Fruit fly (Drosophila melanogaster) whole organism, embryonic: Measurements from ENCODE around the gene CG17744.
A peak's percentile ranks its signal among the peaks of the same experiment; 100 is the strongest.

Source experiments
- B-H2 ChIP-seq: fragments of 200-800 bp; sonication (Bioruptor generic); optimal IDR thresholded peaks from 2 replicates; lab custom pipeline; 2018; ENCODE audit warnings: missing biosample characterization, mild to moderate bottlenecking, missing genetic modification characterization
- Bgb ChIP-seq: fragments of 200-800 bp; sonication (Bioruptor generic); IDR thresholded peaks from 2 replicates; pipeline ENCODE4 v1.3.6; 2022; ENCODE audit warnings: missing biosample characterization, missing genetic modification characterization; ENCODE audit not compliant: partially characterized antibody
- BtbVII ChIP-seq: fragments of 200-800 bp; sonication (Bioruptor generic); optimal IDR thresholded peaks from 3 replicates; lab custom pipeline; 2017; ENCODE audit warnings: missing biosample characterization, mild to moderate bottlenecking, missing genetic modification characterization
- CG11456 ChIP-seq: fragments of 200-800 bp; sonication (Bioruptor generic); IDR thresholded peaks from 3 replicates; pipeline ENCODE4 v1.3.6; 2022; ENCODE audit warnings: missing biosample characterization, missing genetic modification characterization
- CG13296 ChIP-seq: fragments of 200-800 bp; sonication (Bioruptor generic); optimal IDR thresholded peaks from 3 replicates; lab custom pipeline; 2018; ENCODE audit warnings: missing biosample characterization, mild to moderate bottlenecking, missing genetic modification characterization
- CG13775 ChIP-seq: fragments of 200-800 bp; sonication (Bioruptor generic); optimal IDR thresholded peaks from 3 replicates; lab custom pipeline; 2017; ENCODE audit warnings: missing biosample characterization, mild to moderate bottlenecking, missing genetic modification characterization
- CG16779 ChIP-seq: fragments of 200-800 bp; sonication (Bioruptor generic); IDR thresholded peaks from 2 replicates; pipeline ENCODE4 v1.3.6; 2022; ENCODE audit warnings: missing biosample characterization, missing genetic modification characterization
- CG16813 ChIP-seq: fragments of 200-800 bp; sonication (Bioruptor generic); IDR thresholded peaks from 3 replicates; pipeline ENCODE4 v1.3.6; 2022; ENCODE audit warnings: missing biosample characterization, missing genetic modification characterization; ENCODE audit not compliant: partially characterized antibody
- CG16815 ChIP-seq: fragments of 200-800 bp; sonication (Bioruptor generic); optimal IDR thresholded peaks from 3 replicates; lab custom pipeline; 2017; ENCODE audit warnings: missing biosample characterization, mild to moderate bottlenecking, missing genetic modification characterization
- CG2129 ChIP-seq: fragments of 200-800 bp; sonication (Bioruptor generic); IDR thresholded peaks from 2 replicates; pipeline ENCODE4 v1.3.6; 2022; ENCODE audit warnings: missing biosample characterization, missing genetic modification characterization; ENCODE audit not compliant: partially characterized antibody
- CG31224 ChIP-seq: fragments of 200-800 bp; sonication (Bioruptor generic); IDR thresholded peaks from 2 replicates; pipeline ENCODE4 v1.3.6; 2022; ENCODE audit warnings: missing biosample characterization, missing genetic modification characterization
- CG31365 ChIP-seq: fragments of 200-800 bp; sonication (Bioruptor generic); optimal IDR thresholded peaks from 2 replicates; lab custom pipeline; 2018; ENCODE audit warnings: missing biosample characterization, mild to moderate bottlenecking, missing genetic modification characterization
- CG33213 ChIP-seq: fragments of 200-800 bp; sonication (Bioruptor generic); optimal IDR thresholded peaks from 3 replicates; lab custom pipeline; 2016; ENCODE audit warnings: missing biosample characterization, missing genetic modification characterization
- CG33557 ChIP-seq: fragments of 200-800 bp; sonication (Bioruptor generic); optimal IDR thresholded peaks from 2 replicates; lab custom pipeline; 2019; ENCODE audit warnings: missing biosample characterization, mild to moderate bottlenecking, missing genetic modification characterization, moderate library complexity
- CG5180 ChIP-seq: fragments of 200-800 bp; sonication (Bioruptor generic); optimal IDR thresholded peaks from 3 replicates; lab custom pipeline; 2017; ENCODE audit warnings: missing biosample characterization, missing genetic modification characterization, mild to moderate bottlenecking, moderate library complexity, missing genetic modification reagents
- CG6689 ChIP-seq: fragments of 200-800 bp; sonication (Bioruptor generic); IDR thresholded peaks from 2 replicates; pipeline ENCODE4 v1.3.6; 2022; ENCODE audit warnings: missing biosample characterization, missing genetic modification characterization
- CG6791 ChIP-seq: fragments of 200-800 bp; sonication (Bioruptor generic); IDR thresholded peaks from 3 replicates; pipeline ENCODE4 v1.3.6; 2022; ENCODE audit warnings: missing biosample characterization, missing genetic modification characterization; ENCODE audit not compliant: partially characterized antibody
- CG8478 ChIP-seq: fragments of >200 bp; optimal IDR thresholded peaks from 2 replicates; lab custom pipeline; 2018
- CG9437 ChIP-seq: fragments of 200-800 bp; sonication (Bioruptor generic); optimal IDR thresholded peaks from 2 replicates; lab custom pipeline; 2018; ENCODE audit warnings: missing biosample characterization, mild to moderate bottlenecking, missing genetic modification characterization
- Dip3 ChIP-seq: fragments of 200-800 bp; sonication (Bioruptor generic); optimal IDR thresholded peaks from 3 replicates; lab custom pipeline; 2016; ENCODE audit warnings: missing biosample characterization, missing genetic modification characterization
- H15 ChIP-seq: fragments of 200-800 bp; sonication (Bioruptor generic); IDR thresholded peaks from 3 replicates; pipeline ENCODE4 v1.3.6; 2022; ENCODE audit warnings: missing biosample characterization, missing genetic modification characterization
- HLHmδ ChIP-seq: fragments of 200-800 bp; sonication (Bioruptor generic); optimal IDR thresholded peaks from 2 replicates; lab custom pipeline; 2018; ENCODE audit warnings: missing biosample characterization, mild to moderate bottlenecking, missing genetic modification characterization, moderate library complexity
- Meics ChIP-seq: fragments of 200-800 bp; sonication (Bioruptor generic); optimal IDR thresholded peaks from 2 replicates; lab custom pipeline; 2017; ENCODE audit warnings: missing biosample characterization, mild to moderate bottlenecking, missing genetic modification characterization
- NK7.1 ChIP-seq: fragments of 200-800 bp; sonication (Bioruptor generic); optimal IDR thresholded peaks from 3 replicates; lab custom pipeline; 2016; ENCODE audit warnings: missing biosample characterization, missing genetic modification characterization
- Usf ChIP-seq: fragments of 200-800 bp; sonication (Bioruptor generic); optimal IDR thresholded peaks from 2 replicates; lab custom pipeline; 2017; ENCODE audit warnings: missing genotype, missing biosample characterization, missing genetic modification characterization
- amos ChIP-seq: fragments of 200-800 bp; sonication (Bioruptor generic); IDR thresholded peaks from 2 replicates; pipeline ENCODE4 v1.3.6; 2022; ENCODE audit warnings: missing biosample characterization, missing genetic modification characterization; ENCODE audit not compliant: partially characterized antibody
- ase ChIP-seq: fragments of 200-800 bp; sonication (Bioruptor generic); IDR thresholded peaks from 3 replicates; pipeline ENCODE4 v1.3.6; 2022; ENCODE audit warnings: missing biosample characterization, missing genetic modification characterization
- br ChIP-seq: fragments of >200 bp; optimal IDR thresholded peaks from 2 replicates; lab custom pipeline; 2017
- crp ChIP-seq, 2 experiments: fragments of 200-800 bp; sonication (Bioruptor generic); optimal IDR thresholded peaks; 2 replicates in 1 of 2; 3 replicates in 1 of 2; lab custom pipeline; 2017; ENCODE audit warnings: missing biosample characterization in 2 of 2, missing genetic modification characterization in 2 of 2, mild to moderate bottlenecking in 1 of 2, moderate library complexity in 1 of 2
- disco-r ChIP-seq: fragments of 200-800 bp; sonication (Bioruptor generic); optimal IDR thresholded peaks from 2 replicates; lab custom pipeline; 2016; ENCODE audit warnings: missing biosample characterization, missing genetic modification characterization
- dmrt11E ChIP-seq: fragments of 200-800 bp; sonication (Bioruptor generic); optimal IDR thresholded peaks from 3 replicates; lab custom pipeline; 2018; ENCODE audit warnings: missing biosample characterization, mild to moderate bottlenecking, missing genetic modification characterization, moderate library complexity
- esg ChIP-seq: fragments of 200-800 bp; sonication (Bioruptor generic); conservative IDR thresholded peaks from 2 replicates; pipeline ENCODE4 v1.3.6; 2022; ENCODE audit warnings: missing biosample characterization, missing genetic modification characterization
- ewg ChIP-seq: fragments of 200-800 bp; sonication (Bioruptor generic); optimal IDR thresholded peaks from 3 replicates; lab custom pipeline; 2017; ENCODE audit warnings: mild to moderate bottlenecking, missing biosample characterization, missing genetic modification reagents, missing genetic modification characterization
- fd3F ChIP-seq: fragments of 200-800 bp; sonication (Bioruptor generic); optimal IDR thresholded peaks from 2 replicates; lab custom pipeline; 2018; ENCODE audit warnings: missing biosample characterization, mild to moderate bottlenecking, missing genetic modification characterization, moderate library complexity
- fu2 ChIP-seq: fragments of 200-800 bp; sonication (Bioruptor generic); optimal IDR thresholded peaks from 2 replicates; lab custom pipeline; 2016; ENCODE audit warnings: missing biosample characterization, missing genetic modification characterization
- grn ChIP-seq: fragments of 200-800 bp; sonication (Bioruptor generic); optimal IDR thresholded peaks from 3 replicates; lab custom pipeline; 2017; ENCODE audit warnings: missing biosample characterization, missing genetic modification characterization
- ham ChIP-seq: fragments of 200-800 bp; sonication (Bioruptor generic); IDR thresholded peaks from 2 replicates; pipeline ENCODE4 v1.3.6; 2022; ENCODE audit warnings: missing biosample characterization, missing genetic modification characterization
- hth ChIP-seq: fragments of >200 bp; optimal IDR thresholded peaks from 2 replicates; lab custom pipeline; 2017; ENCODE audit warnings: inconsistent platforms
- kay ChIP-seq: fragments of 200-800 bp; sonication (Bioruptor generic); optimal IDR thresholded peaks from 2 replicates; lab custom pipeline; 2016; ENCODE audit warnings: missing biosample characterization, missing genetic modification characterization
- kni ChIP-seq: fragments of 200-800 bp; sonication (Bioruptor generic); optimal IDR thresholded peaks from 3 replicates; lab custom pipeline; 2017; ENCODE audit warnings: mild to moderate bottlenecking, missing biosample characterization, missing genetic modification reagents, missing genetic modification characterization
- lilli ChIP-seq: fragments of 200-800 bp; sonication (Bioruptor generic); optimal IDR thresholded peaks from 3 replicates; lab custom pipeline; 2016; ENCODE audit warnings: missing biosample characterization, missing genetic modification characterization
- lov ChIP-seq, 2 experiments: fragments of 200-800 bp in 1 of 2; fragments of >200 bp in 1 of 2; sonication (Bioruptor generic) in 1 of 2; IDR thresholded peaks in 1 of 2; optimal IDR thresholded peaks in 1 of 2; 2 replicates in 1 of 2; 3 replicates in 1 of 2; pipeline versions ENCODE4 v1.3.6 to Lab custom; 2017 to 2022; ENCODE audit warnings: missing biosample characterization in 1 of 2, missing genetic modification characterization in 1 of 2
- mirr ChIP-seq: fragments of 200-800 bp; sonication (Bioruptor generic); optimal IDR thresholded peaks from 3 replicates; lab custom pipeline; 2018; ENCODE audit warnings: missing biosample characterization, mild to moderate bottlenecking, missing genetic modification characterization
- org-1 ChIP-seq: fragments of 200-800 bp; sonication (Bioruptor generic); optimal IDR thresholded peaks from 2 replicates; lab custom pipeline; 2017; ENCODE audit warnings: missing biosample characterization, missing genetic modification characterization
- pnt ChIP-seq: fragments of 200-800 bp; sonication (Bioruptor generic); optimal IDR thresholded peaks from 3 replicates; lab custom pipeline; 2016; ENCODE audit warnings: missing biosample characterization, missing genetic modification characterization
- repo ChIP-seq: fragments of 200-800 bp; sonication (Bioruptor generic); optimal IDR thresholded peaks from 2 replicates; lab custom pipeline; 2016; ENCODE audit warnings: missing biosample characterization, missing genetic modification characterization
- sna ChIP-seq: fragments of 200-800 bp; sonication (Bioruptor generic); IDR thresholded peaks from 2 replicates; pipeline ENCODE4 v1.3.6; 2022; ENCODE audit warnings: missing biosample characterization, missing genetic modification characterization; ENCODE audit not compliant: partially characterized antibody
- sr ChIP-seq: fragments of 200-800 bp; sonication (Bioruptor generic); IDR thresholded peaks from 3 replicates; pipeline ENCODE4 v1.3.6; 2022; ENCODE audit warnings: missing biosample characterization, missing genetic modification characterization
- vfl ChIP-seq: fragments of 200-800 bp; sonication (Bioruptor generic); optimal IDR thresholded peaks from 2 replicates; lab custom pipeline; 2016; ENCODE audit warnings: missing biosample characterization, missing genetic modification characterization

The CG17744 gene

DNA sequence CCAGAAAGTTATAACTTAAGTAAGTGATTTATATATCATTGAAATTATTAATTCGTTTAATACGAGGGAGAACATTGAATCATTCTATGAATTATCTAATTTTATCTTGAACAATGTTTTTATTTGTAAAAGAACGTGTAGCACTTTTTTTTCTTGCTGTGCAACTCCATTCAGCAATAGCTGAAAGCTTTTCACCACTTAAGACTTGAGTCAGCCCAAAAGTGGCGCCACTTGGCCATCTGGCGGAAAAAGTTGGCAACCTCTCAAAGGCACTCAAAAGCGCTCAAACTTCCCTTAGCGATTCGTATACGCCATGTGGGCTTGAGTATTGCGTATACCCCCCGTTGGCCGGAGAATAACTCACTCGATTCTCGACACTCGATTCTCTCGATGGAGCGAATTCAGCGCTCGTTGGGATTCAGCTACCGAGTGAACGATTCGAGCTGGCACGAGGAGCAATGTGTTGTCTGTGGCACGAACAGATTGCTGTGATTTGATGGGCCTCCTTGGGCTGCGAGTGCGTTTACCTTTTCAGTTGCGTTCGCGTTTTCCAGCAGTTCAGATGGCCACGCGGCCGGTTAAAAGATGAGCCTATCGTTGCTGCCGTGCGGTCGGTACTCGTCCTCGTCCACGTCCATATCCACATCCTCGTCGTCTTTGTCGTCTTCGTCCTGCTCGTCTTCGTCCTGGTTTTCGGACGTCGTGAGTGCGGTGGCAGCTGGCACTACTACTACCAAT, 12.9 kb downstream of the CG17744 start (continued):
- no peak for TF ChIP-seq HLHmδ
- no peak for TF ChIP-seq kay (GFP tag; lab: Kevin White, UChicago)
- TF ChIP-seq fu2 = no peak
- TF ChIP-seq Bgb (GFP tag; lab: Robert Waterston, UW) = peak; percentile 70; the same call in 1 of the 2 replicates
- TF ChIP-seq Dip3 (GFP tag; lab: Kevin White, UChicago) = no peak
- no peak for TF ChIP-seq CG6689 (GFP tag; lab: Robert Waterston, UW)
- no peak for TF ChIP-seq crp (GFP tag; optimal IDR thresholded peaks at IDR 0.05; lab: Kevin White, UChicago)
- no peak for TF ChIP-seq CG16815
- no peak for TF ChIP-seq CG6791 (GFP tag; lab: Robert Waterston, UW)
- TF ChIP-seq sna = no peak
- TF ChIP-seq ase (GFP tag; lab: Robert Waterston, UW) = peak; percentile 70; the same call in 2 of the 3 replicates
- TF ChIP-seq lilli (GFP tag; lab: Kevin White, UChicago) = peak; percentile 26
- TF ChIP-seq B-H2 = no peak
- TF ChIP-seq repo (GFP tag; lab: Kevin White, UChicago) = no peak
- no peak for TF ChIP-seq CG13296 (GFP tag; lab: Kevin White, UChicago)
- no peak for TF ChIP-seq CG33213 (GFP tag; lab: Kevin White, UChicago)
- TF ChIP-seq dmrt11E (tag; lab: Kevin White, UChicago) = no peak
- TF ChIP-seq fd3F (GFP tag; lab: Kevin White, UChicago) = no peak
- TF ChIP-seq Meics (GFP tag; lab: Kevin White, UChicago) = peak; percentile 37
- TF ChIP-seq H15 (GFP tag; lab: Robert Waterston, UW) = peak; percentile 39; the same call in 1 of the 3 replicates
- TF ChIP-seq CG31365 (tag; lab: Kevin White, UChicago) = no peak
- peak; percentile 39 for TF ChIP-seq NK7.1
- no peak for TF ChIP-seq CG8478 (lab: Kevin White, UChicago)
- no peak for TF ChIP-seq org-1 (GFP tag; lab: Kevin White, UChicago)
- no peak for TF ChIP-seq ewg (GFP tag; lab: Kevin White, UChicago)
- peak; percentile 1 for TF ChIP-seq CG5180 (GFP tag; lab: Kevin White, UChicago)
- TF ChIP-seq BtbVII (GFP tag; lab: Kevin White, UChicago) = no peak
- no peak for TF ChIP-seq sr
- no peak for TF ChIP-seq lov (optimal IDR thresholded peaks at IDR 0.05; lab: Kevin White, UChicago)
- 0 out of 3 replicates have a peak, but pooled peaks have one; percentile 9 for TF ChIP-seq lov (GFP tag; IDR thresholded peaks at IDR 0.05; lab: Robert Waterston, UW)
- no peak for TF ChIP-seq CG16813
- peak; percentile 81 for TF ChIP-seq CG11456 (GFP tag; lab: Robert Waterston, UW)
- TF ChIP-seq CG16779 = 0 out of 2 replicates have a peak, but pooled peaks have one; percentile 24
- TF ChIP-seq mirr (GFP tag; lab: Kevin White, UChicago) = no peak
- TF ChIP-seq pnt (GFP tag; lab: Kevin White, UChicago) = no peak
- no peak for TF ChIP-seq grn
- TF ChIP-seq kni (GFP tag; lab: Kevin White, UChicago) = no peak
- TF ChIP-seq esg (GFP tag; lab: Robert Waterston, UW) = peak; percentile 50
- no peak for TF ChIP-seq vfl (GFP tag; lab: Kevin White, UChicago)
- TF ChIP-seq ham (GFP tag; lab: Robert Waterston, UW) = no peak
- no peak for TF ChIP-seq CG2129 (GFP tag; lab: Robert Waterston, UW)
- no peak for TF ChIP-seq hth
- TF ChIP-seq CG13775 (GFP tag; lab: Kevin White, UChicago) = no peak
- TF ChIP-seq CG9437 (GFP tag; lab: Kevin White, UChicago) = no peak
- TF ChIP-seq br (lab: Kevin White, UChicago) = no peak
- no peak for TF ChIP-seq CG33557
- TF ChIP-seq amos (GFP tag; lab: Robert Waterston, UW) = peak; percentile 56; the same call in 1 of the 2 replicates
- no peak for TF ChIP-seq CG31224 (GFP tag; lab: Robert Waterston, UW)
- no peak for TF ChIP-seq disco-r (GFP tag; lab: Kevin White, UChicago)
- TF ChIP-seq Usf (GFP tag; lab: Kevin White, UChicago) = no peak
